Worm (Caenorhabditis elegans) whole organism, L4/young adult: Measurements from ENCODE around the gene R05F9.7.

ENCODE experiments used
- W03F9.2 ChIP-seq: fragments of 150-350 bp; optimal IDR thresholded peaks from 2 replicates; lab custom pipeline; 2014; ENCODE audit warnings: missing biosample characterization, missing genetic modification characterization
- him-1 ChIP-seq: sonication (generic microtip); optimal IDR thresholded peaks from 2 replicates; lab custom pipeline; 2016; ENCODE audit warnings: missing genotype, missing genetic modification reagents, missing genetic modification characterization, missing compliant biosample characterization

DNA sequence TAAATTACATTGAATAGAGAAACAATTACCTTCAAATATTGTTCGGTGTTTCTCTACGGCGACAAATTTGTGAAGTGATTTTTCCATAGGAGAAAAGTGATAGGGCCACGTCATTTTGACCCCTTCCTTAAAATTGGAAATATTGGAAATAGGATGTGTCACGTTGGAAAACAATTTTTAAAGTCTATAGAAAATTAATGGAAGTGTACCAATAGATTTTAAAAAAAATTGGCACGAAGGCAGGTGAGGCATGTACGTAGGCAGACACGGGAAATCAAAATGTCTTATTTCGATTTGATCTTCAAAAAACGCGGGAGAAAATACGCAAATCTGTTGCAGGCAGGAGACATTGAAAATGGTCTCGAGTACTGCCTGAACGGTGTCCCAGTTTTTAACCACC is 48.4 kb upstream of the R05F9.7 start, which contains the start of gene C33F10.12:
- TF ChIP-seq him-1 (tag; lab: Kevin White, UChicago): no peak
- no peak for TF ChIP-seq W03F9.2
